Worm (Caenorhabditis elegans): ENCODE results near the gene cyp-37A1.

The cyp-37A1 gene

DNA sequence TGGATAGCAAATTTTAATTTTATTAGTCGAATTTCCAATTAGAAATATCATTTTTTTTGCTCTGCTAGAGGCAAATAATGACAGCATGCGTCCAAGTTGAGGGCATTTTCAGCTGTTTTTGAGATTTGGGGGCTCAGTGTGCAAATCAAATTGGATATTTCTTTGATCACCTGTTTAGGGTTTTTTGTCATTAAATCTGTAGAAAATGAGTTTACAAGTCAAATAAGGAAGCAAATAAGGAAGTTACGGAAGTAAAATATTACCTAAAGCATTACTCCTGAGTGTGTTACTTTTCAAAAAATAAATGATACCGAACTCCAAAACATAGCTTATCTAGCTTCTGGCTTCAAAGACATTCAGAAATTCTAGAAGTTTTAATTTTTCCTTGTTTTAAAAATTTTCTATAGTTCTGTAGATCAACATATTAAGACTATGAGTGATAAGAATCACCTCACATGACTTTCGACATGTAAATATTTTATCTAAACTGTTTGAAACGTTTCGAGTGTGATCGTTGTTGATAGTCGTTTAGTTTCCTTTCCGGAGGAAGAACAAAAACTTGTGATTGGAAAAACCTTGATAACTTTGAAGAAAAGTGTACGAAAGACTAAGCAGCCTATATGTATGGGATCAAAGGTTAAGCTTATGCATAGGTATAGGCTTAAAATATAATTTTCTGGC is 36.8 kb downstream of the cyp-37A1 start, which contains the start of gene sre-48:
TSS of gene sre-48 (minus strand) at position 51 of the 681 bp plus-strand sequence.
- no peak for TF ChIP-seq tbx-2 (tag; optimal IDR thresholded peaks at IDR 0.05)
- TF ChIP-seq skn-1 (tag; optimal IDR thresholded peaks at IDR 0.05), result no peak
- TF ChIP-seq jun-1 (tag; optimal IDR thresholded peaks at IDR 0.05), result peak; percentile 60
- peak; percentile 98 for TF ChIP-seq elt-2 (tag; optimal IDR thresholded peaks at IDR 0.05)
- no peak for TF ChIP-seq ceh-8 (GFP tag; optimal IDR thresholded peaks at IDR 0.05)
- TF ChIP-seq lin-35 (GFP tag; optimal IDR thresholded peaks at IDR 0.05), result peak in 1 of 2 experiments; percentile 39
- peak; percentile 25 for TF ChIP-seq nhr-20 (tag; optimal IDR thresholded peaks at IDR 0.05)
- TF ChIP-seq hlh-4 (tag; optimal IDR thresholded peaks at IDR 0.05), result no peak

- TF ChIP-seq nhr-76 (tag; optimal IDR thresholded peaks at IDR 0.05) (no peak), lir-3 (tag; optimal IDR thresholded peaks at IDR 0.05; ENCODE audit: poor library complexity) (no peak), nhr-85 (tag) (peak; percentile 27)
Measured at ce11 chrII:13977701-13978100, 39.1 kb downstream of the cyp-37A1 start.

- TF ChIP-seq nhr-237 (tag; optimal IDR thresholded peaks at IDR 0.05), result peak; percentile 51
- TF ChIP-seq skn-1 (tag; optimal IDR thresholded peaks at IDR 0.05), result peak; percentile 86
- TF ChIP-seq zag-1 (tag; optimal IDR thresholded peaks at IDR 0.05), result no peak
- TF ChIP-seq zip-4 (GFP tag; optimal IDR thresholded peaks at IDR 0.05), result peak; percentile 23
- no peak for TF ChIP-seq pqm-1 (tag; optimal IDR thresholded peaks at IDR 0.05)
- peak in 1 of 2 experiments; percentile 61 for TF ChIP-seq ztf-11 (tag; optimal IDR thresholded peaks at IDR 0.05)
- peak; percentile 93 for TF ChIP-seq nhr-77 (tag; optimal IDR thresholded peaks at IDR 0.05)
- no peak for TF ChIP-seq mef-2 (tag; optimal IDR thresholded peaks at IDR 0.05)
- no peak for TF ChIP-seq nhr-76 (tag; optimal IDR thresholded peaks at IDR 0.05)
- TF ChIP-seq F16B12.6 (tag; optimal IDR thresholded peaks at IDR 0.05), result peak; percentile 99
- peak; percentile 69 for TF ChIP-seq nhr-90 (tag; optimal IDR thresholded peaks at IDR 0.05; ENCODE audit: poor library complexity)
- peak; percentile 69 for TF ChIP-seq xbp-1 (tag; optimal IDR thresholded peaks at IDR 0.05)
- peak; percentile 83 to 88 (median 86) for TF ChIP-seq dpl-1 (GFP tag; optimal IDR thresholded peaks at IDR 0.05)
- TF ChIP-seq hlh-4 (tag; optimal IDR thresholded peaks at IDR 0.05), result no peak
- peak; percentile 86 for TF ChIP-seq nhr-47 (tag; optimal IDR thresholded peaks at IDR 0.05)
- TF ChIP-seq pax-3 (tag; optimal IDR thresholded peaks at IDR 0.05), result peak; percentile 57
- peak; percentile 92 for TF ChIP-seq mep-1 (tag; optimal IDR thresholded peaks at IDR 0.05)
- peak; percentile 89 for TF ChIP-seq snpc-4 (tag; optimal IDR thresholded peaks at IDR 0.05)
- no peak for TF ChIP-seq lin-39 (tag; optimal IDR thresholded peaks at IDR 0.05)
- peak in 1 of 2 experiments; percentile 80 for TF ChIP-seq mdl-1 (tag; optimal IDR thresholded peaks at IDR 0.05)
- no peak for TF ChIP-seq C34B4.2 (tag; optimal IDR thresholded peaks at IDR 0.05)
- no peak for TF ChIP-seq efl-3 (GFP tag; optimal IDR thresholded peaks at IDR 0.05)
- peak; percentile 30 for TF ChIP-seq ztf-4 (tag; optimal IDR thresholded peaks at IDR 0.05)
- TF ChIP-seq sup-37 (GFP tag; optimal IDR thresholded peaks at IDR 0.05), result no peak
- TF ChIP-seq fos-1 (tag; optimal IDR thresholded peaks at IDR 0.05), result peak; percentile 70
- TF ChIP-seq irx-1 (tag; optimal IDR thresholded peaks at IDR 0.05), result peak; percentile 60
- TF ChIP-seq Y116A8C.19 (tag; optimal IDR thresholded peaks at IDR 0.05; ENCODE audit: borderline replicate concordance), result no peak
- TF ChIP-seq unc-30 (tag; optimal IDR thresholded peaks at IDR 0.05), result no peak
- TF ChIP-seq ceh-63 (GFP tag; optimal IDR thresholded peaks at IDR 0.05), result no peak
- TF ChIP-seq ceh-82 (tag; optimal IDR thresholded peaks at IDR 0.05), result peak; percentile 4 to 93 (median 64)
- no peak for TF ChIP-seq tlp-1 (tag; optimal IDR thresholded peaks at IDR 0.05)
- TF ChIP-seq lir-3 (tag; optimal IDR thresholded peaks at IDR 0.05; ENCODE audit: poor library complexity), result no peak
- TF ChIP-seq ceh-88 (GFP tag; IDR thresholded peaks at IDR 0.05), result peak; percentile 46; the same call in 1 of the 2 replicates
- no peak for TF ChIP-seq hlh-17 (GFP tag; optimal IDR thresholded peaks at IDR 0.05; ENCODE audit: borderline replicate concordance)
- no peak for TF ChIP-seq ceh-8 (GFP tag; optimal IDR thresholded peaks at IDR 0.05)
- peak; percentile 90 for TF ChIP-seq rnt-1 (tag; optimal IDR thresholded peaks at IDR 0.05)
- no peak for TF ChIP-seq sptf-1 (tag; optimal IDR thresholded peaks at IDR 0.05)
- TF ChIP-seq grh-1 (GFP tag; IDR thresholded peaks at IDR 0.05), result peak; percentile 70
- peak; percentile 89 to 91 for TF ChIP-seq efl-1 (optimal IDR thresholded peaks at IDR 0.05)
- peak; percentile 86 to 98 for TF ChIP-seq efl-1 (GFP tag; optimal IDR thresholded peaks at IDR 0.05 in 1 of 2)
- TF ChIP-seq aha-1 (tag; optimal IDR thresholded peaks at IDR 0.05), result peak; percentile 59
- peak; percentile 79 for TF ChIP-seq jun-1 (tag; optimal IDR thresholded peaks at IDR 0.05)
Measured at ce11 chrII:13976161-13976560, 40.6 kb downstream of the cyp-37A1 start, which contains the start of gene Y39G8B.2. TSS of gene Y39G8B.2 (minus strand) at chrII:13976221.

Data from whole organism, L1 larva.